Worm (Caenorhabditis elegans) whole organism, L4 larva: ENCODE data around the gene C08B6.6.

Source experiments
- pqm-1 ChIP-seq: sonication (generic microtip); optimal IDR thresholded peaks from 2 replicates; lab custom pipeline; 2017; ENCODE audit warnings: missing biosample characterization, missing genetic modification characterization
- snpc-4 ChIP-seq: fragments of 150-350 bp; optimal IDR thresholded peaks from 2 replicates; lab custom pipeline; 2014; ENCODE audit warnings: missing biosample characterization, missing genetic modification characterization
- unc-130 ChIP-seq: sonication (generic microtip); optimal IDR thresholded peaks from 2 replicates; lab custom pipeline; 2016; ENCODE audit warnings: missing genetic modification reagents, missing genetic modification characterization, missing compliant biosample characterization
- unc-39 ChIP-seq: sonication (generic microtip); optimal IDR thresholded peaks from 2 replicates; lab custom pipeline; 2017; ENCODE audit warnings: missing biosample characterization, missing genetic modification characterization

DNA sequence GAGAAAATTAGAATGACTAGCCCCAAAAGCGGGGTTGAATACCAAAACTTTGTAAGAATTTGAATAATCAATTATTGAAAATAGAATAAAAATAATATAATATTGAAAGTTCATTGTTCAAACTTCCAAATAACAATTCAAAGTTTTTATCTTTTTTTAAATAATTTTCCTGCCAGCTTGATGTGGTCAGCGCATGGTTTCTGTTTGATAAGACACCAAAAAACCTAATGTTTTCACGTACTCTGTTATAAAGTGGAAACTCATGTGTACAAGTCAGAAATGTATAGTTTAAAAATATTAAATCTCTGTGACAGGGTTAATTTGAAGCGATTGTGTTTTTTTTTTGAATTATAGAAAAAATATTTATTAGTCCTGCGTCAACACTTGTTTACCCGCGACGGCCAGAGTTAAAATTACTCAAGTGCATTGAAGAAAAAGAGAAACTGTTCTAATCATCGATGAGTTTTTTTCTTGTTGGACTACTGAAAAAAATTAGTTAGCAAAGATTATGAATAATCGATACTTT lies 18.6 kb upstream of the C08B6.6 start, which contains the start of gene ugt-17:
- TF ChIP-seq unc-130 = no peak
- TF ChIP-seq pqm-1 (tag; lab: Kevin White, UChicago) = peak; percentile 74
- no peak for TF ChIP-seq snpc-4
- TF ChIP-seq unc-39 (tag; lab: Kevin White, UChicago) = no peak
